Fruit fly (Drosophila melanogaster) whole organism, pupa: ENCODE data around the gene CG17187.
A peak's percentile ranks its signal among the peaks of the same experiment; 100 is the strongest.

Source experiments
- CG10348 ChIP-seq: fragments of 200-800 bp; sonication (Bioruptor generic); IDR thresholded peaks from 2 replicates; pipeline ENCODE4 v1.3.6; 2022; ENCODE audit warnings: missing biosample characterization, missing genetic modification characterization
- CG12605 ChIP-seq: fragments of 200-800 bp; sonication (Bioruptor generic); IDR thresholded peaks from 2 replicates; pipeline ENCODE4 v1.3.6; 2022; ENCODE audit warnings: missing biosample characterization, missing genetic modification characterization
- CG13204 ChIP-seq: fragments of 200-800 bp; sonication (Bioruptor generic); optimal IDR thresholded peaks from 2 replicates; lab custom pipeline; 2018; ENCODE audit warnings: missing biosample characterization, mild to moderate bottlenecking, missing genetic modification characterization, moderate library complexity
- CG14655 ChIP-seq: fragments of 200-800 bp; sonication (Bioruptor generic); optimal IDR thresholded peaks from 3 replicates; lab custom pipeline; 2017; ENCODE audit warnings: mild to moderate bottlenecking, missing biosample characterization, missing genetic modification reagents, missing genetic modification characterization
- CG15710 ChIP-seq: fragments of 200-800 bp; sonication (Bioruptor generic); optimal IDR thresholded peaks from 2 replicates; lab custom pipeline; 2018; ENCODE audit warnings: missing biosample characterization, mild to moderate bottlenecking, missing genetic modification characterization, moderate library complexity
- CG17806 ChIP-seq: fragments of 200-800 bp; sonication (Bioruptor generic); optimal IDR thresholded peaks from 2 replicates; lab custom pipeline; 2018; ENCODE audit warnings: missing biosample characterization, mild to moderate bottlenecking, missing genetic modification characterization, moderate library complexity
- CG32121 ChIP-seq: fragments of 200-800 bp; sonication (Bioruptor generic); IDR thresholded peaks from 2 replicates; pipeline ENCODE4 v1.3.6; 2022; ENCODE audit warnings: missing biosample characterization, missing genetic modification characterization
- CG34367 ChIP-seq: fragments of 200-800 bp; sonication (Bioruptor generic); optimal IDR thresholded peaks from 2 replicates; lab custom pipeline; 2018; ENCODE audit warnings: missing biosample characterization, mild to moderate bottlenecking, missing genetic modification characterization
- CG4496 ChIP-seq: fragments of 200-800 bp; sonication (Bioruptor generic); IDR thresholded peaks from 3 replicates; pipeline ENCODE4 v1.3.6; 2022; ENCODE audit warnings: missing biosample characterization, missing genetic modification characterization
- CG8159 ChIP-seq: fragments of 200-800 bp; sonication (Bioruptor generic); optimal IDR thresholded peaks from 3 replicates; lab custom pipeline; 2018; ENCODE audit warnings: missing biosample characterization, mild to moderate bottlenecking, missing genetic modification characterization, moderate library complexity
- CG8301 ChIP-seq: fragments of 200-800 bp; sonication (Bioruptor generic); optimal IDR thresholded peaks from 2 replicates; lab custom pipeline; 2018; ENCODE audit warnings: missing biosample characterization, mild to moderate bottlenecking, missing genetic modification characterization
- CG9948 ChIP-seq: fragments of 200-800 bp; sonication (Bioruptor generic); optimal IDR thresholded peaks from 2 replicates; lab custom pipeline; 2018; ENCODE audit warnings: missing biosample characterization, mild to moderate bottlenecking, missing genetic modification characterization, moderate library complexity
- D1 ChIP-seq: fragments of 200-800 bp; sonication (Bioruptor generic); optimal IDR thresholded peaks from 2 replicates; lab custom pipeline; 2018; ENCODE audit warnings: missing biosample characterization, mild to moderate bottlenecking, missing genetic modification characterization, moderate library complexity
- EcR ChIP-seq: fragments of 200-800 bp; sonication (Bioruptor generic); optimal IDR thresholded peaks from 3 replicates; lab custom pipeline; 2019; ENCODE audit warnings: missing biosample characterization, missing genetic modification characterization, mild to moderate bottlenecking, moderate library complexity, missing genetic modification reagents
- Ets98B ChIP-seq: fragments of 200-800 bp; sonication (Bioruptor generic); IDR thresholded peaks from 2 replicates; pipeline ENCODE4 v1.3.6; 2022; ENCODE audit warnings: missing biosample characterization, missing genetic modification characterization
- Pif1A ChIP-seq: fragments of 200-800 bp; sonication (Bioruptor generic); optimal IDR thresholded peaks from 3 replicates; lab custom pipeline; 2016; ENCODE audit warnings: missing biosample characterization, missing genetic modification characterization
- Pif1B ChIP-seq: fragments of 200-800 bp; sonication (Bioruptor generic); optimal IDR thresholded peaks from 3 replicates; lab custom pipeline; 2016; ENCODE audit warnings: missing biosample characterization, missing genetic modification characterization
- Snoo ChIP-seq: fragments of 200-800 bp; sonication (Bioruptor generic); optimal IDR thresholded peaks from 3 replicates; lab custom pipeline; 2017; ENCODE audit warnings: missing biosample characterization, mild to moderate bottlenecking, missing genetic modification characterization, inconsistent platforms
- fd96Ca ChIP-seq: fragments of 200-800 bp; sonication (Bioruptor generic); IDR thresholded peaks from 3 replicates; pipeline ENCODE4 v1.3.6; 2022; ENCODE audit warnings: missing biosample characterization, missing genetic modification characterization
- gl ChIP-seq: fragments of 200-800 bp; sonication (Bioruptor generic); optimal IDR thresholded peaks from 2 replicates; lab custom pipeline; 2018; ENCODE audit warnings: missing biosample characterization, mild to moderate bottlenecking, missing genetic modification characterization
- rn ChIP-seq: fragments of 200-800 bp; sonication (Bioruptor generic); IDR thresholded peaks from 2 replicates; pipeline ENCODE4 v1.3.6; 2022; ENCODE audit warnings: missing biosample characterization, missing genetic modification characterization

The CG17187 gene

dm6 chr3R:11211291-11212061, 20.2 kb downstream of the CG17187 start:
- TF ChIP-seq Pif1B (GFP tag; lab: Kevin White, UChicago) (peak; percentile 41), CG8301 (peak; percentile 59), rn (GFP tag; lab: Robert Waterston, UW) (peak; percentile 27; the same call in 1 of the 2 replicates), CG8159 (tag; lab: Kevin White, UChicago) (peak; percentile 58), fd96Ca (GFP tag; lab: Robert Waterston, UW) (no peak; the same call in 2 of the 3 replicates), D1 (tag; lab: Kevin White, UChicago) (no peak), Snoo (tag; lab: Kevin White, UChicago) (peak; percentile 56), CG13204 (GFP tag; lab: Kevin White, UChicago) (no peak), CG14655 (GFP tag; lab: Kevin White, UChicago) (no peak), CG15710 (tag; lab: Kevin White, UChicago) (peak; percentile 58), CG12605 (peak; percentile 78), Pif1A (GFP tag; lab: Kevin White, UChicago) (peak; percentile 66), CG10348 (GFP tag; lab: Robert Waterston, UW) (no peak), Ets98B (GFP tag; lab: Robert Waterston, UW) (peak; percentile 62), gl (no peak), CG17806 (tag; lab: Kevin White, UChicago) (peak; percentile 61), EcR (GFP tag; lab: Kevin White, UChicago) (peak; percentile 95), CG32121 (GFP tag; lab: Robert Waterston, UW) (peak; percentile 73), CG9948 (tag; lab: Kevin White, UChicago) (peak; percentile 44), CG34367 (tag; lab: Kevin White, UChicago) (peak; percentile 29), CG4496 (peak; percentile 65; the same call in 2 of the 3 replicates)

dm6 chr3R:11209801-11210402, 21.8 kb downstream of the CG17187 start, which contains the start of the genes SdhC and Tctp:
Gene SdhC (minus strand): TSS chr3R:11209849.
Gene Tctp (plus strand): TSS chr3R:11210247.
- TF ChIP-seq CG14655 (GFP tag; lab: Kevin White, UChicago) (no peak), CG8159 (tag; lab: Kevin White, UChicago) (peak; percentile 47), CG17806 (tag; lab: Kevin White, UChicago) (no peak), CG10348 (GFP tag; lab: Robert Waterston, UW) (no peak), CG12605 (no peak), fd96Ca (GFP tag; lab: Robert Waterston, UW) (no peak), Pif1B (GFP tag; lab: Kevin White, UChicago) (peak; percentile 14), Ets98B (GFP tag; lab: Robert Waterston, UW) (peak; percentile 36), CG9948 (tag; lab: Kevin White, UChicago) (peak; percentile 3), gl (no peak), CG13204 (GFP tag; lab: Kevin White, UChicago) (no peak), D1 (tag; lab: Kevin White, UChicago) (no peak), CG34367 (tag; lab: Kevin White, UChicago) (peak; percentile 4), EcR (GFP tag; lab: Kevin White, UChicago) (no peak), rn (GFP tag; lab: Robert Waterston, UW) (no peak), CG8301 (peak; percentile 15), CG15710 (tag; lab: Kevin White, UChicago) (peak; percentile 18), Snoo (tag; lab: Kevin White, UChicago) (peak; percentile 4), Pif1A (GFP tag; lab: Kevin White, UChicago) (peak; percentile 52), CG4496 (no peak), CG32121 (GFP tag; lab: Robert Waterston, UW) (no peak)

dm6 chr3R:11208766-11209331, 22.8 kb downstream of the CG17187 start:
- TF ChIP-seq rn (GFP tag; lab: Robert Waterston, UW) (no peak), CG4496 (no peak), CG10348 (GFP tag; lab: Robert Waterston, UW) (no peak), CG8301 (no peak), EcR (GFP tag; lab: Kevin White, UChicago) (peak; percentile 42)

- TF ChIP-seq Ets98B (GFP tag; lab: Robert Waterston, UW), result peak; percentile 57; the same call in 1 of the 2 replicates
- no peak for TF ChIP-seq CG12605
- TF ChIP-seq CG13204 (GFP tag; lab: Kevin White, UChicago), result no peak
- TF ChIP-seq fd96Ca (GFP tag; lab: Robert Waterston, UW), result peak; percentile 71; the same call in 2 of the 3 replicates
- peak; percentile 49 for TF ChIP-seq CG15710 (tag; lab: Kevin White, UChicago)
- peak; percentile 67 for TF ChIP-seq CG14655 (GFP tag; lab: Kevin White, UChicago)
- TF ChIP-seq CG9948 (tag; lab: Kevin White, UChicago), result peak; percentile 50
- TF ChIP-seq Pif1B (GFP tag; lab: Kevin White, UChicago), result peak; percentile 80
- peak; percentile 81 for TF ChIP-seq Pif1A (GFP tag; lab: Kevin White, UChicago)
- no peak for TF ChIP-seq gl
- peak; percentile 67 for TF ChIP-seq CG32121 (GFP tag; lab: Robert Waterston, UW)
- TF ChIP-seq CG4496, result peak; percentile 65; the same call in 2 of the 3 replicates
- TF ChIP-seq CG10348 (GFP tag; lab: Robert Waterston, UW), result no peak
- peak; percentile 24 for TF ChIP-seq CG34367 (tag; lab: Kevin White, UChicago)
- no peak for TF ChIP-seq rn (GFP tag; lab: Robert Waterston, UW)
- peak; percentile 62 for TF ChIP-seq Snoo (tag; lab: Kevin White, UChicago)
- TF ChIP-seq EcR (GFP tag; lab: Kevin White, UChicago), result no peak
- TF ChIP-seq D1 (tag; lab: Kevin White, UChicago), result no peak
- TF ChIP-seq CG17806 (tag; lab: Kevin White, UChicago), result peak; percentile 64
- TF ChIP-seq CG8301, result peak; percentile 57
- peak; percentile 67 for TF ChIP-seq CG8159 (tag; lab: Kevin White, UChicago)
Observed at dm6 chr3R:11200885-11201421, 30.7 kb downstream of the CG17187 start.
